Worm (Caenorhabditis elegans): ENCODE results near the gene C04B4.5.

DNA sequence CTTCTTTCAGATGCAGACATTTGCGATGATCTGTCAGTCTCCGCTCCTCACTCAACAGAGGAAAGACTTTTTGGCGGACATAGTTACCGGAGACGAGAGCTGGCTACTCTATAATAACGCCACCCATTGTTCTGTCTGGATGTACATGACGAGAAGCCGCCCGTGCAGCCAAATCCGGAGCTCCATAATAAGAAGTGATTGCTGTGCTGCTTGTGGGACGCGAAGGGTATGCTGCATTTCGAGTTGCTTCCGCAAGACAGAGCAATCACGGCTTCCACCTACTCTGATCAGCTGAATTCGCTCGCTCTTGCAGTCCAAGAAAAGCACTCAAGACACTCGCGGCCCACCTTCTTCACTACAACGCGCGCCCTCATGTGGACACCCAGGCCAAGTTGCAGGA lies 25.6 kb upstream of the C04B4.5 start:
- TF ChIP-seq tbx-2 (tag; optimal IDR thresholded peaks at IDR 0.05) = no peak
- no peak for TF ChIP-seq ama-1 (optimal IDR thresholded peaks at IDR 0.05)
- no peak for TF ChIP-seq ceh-2 (tag; optimal IDR thresholded peaks at IDR 0.05)
- no peak for TF ChIP-seq mec-3 (tag; optimal IDR thresholded peaks at IDR 0.05; ENCODE audit: borderline replicate concordance)
- no peak for TF ChIP-seq sdc-2 (tag; optimal IDR thresholded peaks at IDR 0.05)
- no peak for TF ChIP-seq lim-6 (tag; optimal IDR thresholded peaks at IDR 0.05)
- no peak for TF ChIP-seq unc-42 (tag; optimal IDR thresholded peaks at IDR 0.05)
- no peak for TF ChIP-seq nhr-11 (tag; optimal IDR thresholded peaks at IDR 0.05)
- no peak for TF ChIP-seq unc-86 (tag; optimal IDR thresholded peaks at IDR 0.05)
- TF ChIP-seq fkh-6 (tag; optimal IDR thresholded peaks at IDR 0.05) = no peak
- TF ChIP-seq sox-4 (tag; optimal IDR thresholded peaks at IDR 0.05) = no peak
- no peak for TF ChIP-seq pqm-1 (tag; optimal IDR thresholded peaks at IDR 0.05)
- TF ChIP-seq pag-3 (tag; optimal IDR thresholded peaks at IDR 0.05; ENCODE audit: borderline replicate concordance) = no peak
- TF ChIP-seq ets-4 (tag; optimal IDR thresholded peaks at IDR 0.05) = no peak
